Fruit fly (Drosophila melanogaster): Measurements from ENCODE around the gene Cyp28d2.

DNA sequence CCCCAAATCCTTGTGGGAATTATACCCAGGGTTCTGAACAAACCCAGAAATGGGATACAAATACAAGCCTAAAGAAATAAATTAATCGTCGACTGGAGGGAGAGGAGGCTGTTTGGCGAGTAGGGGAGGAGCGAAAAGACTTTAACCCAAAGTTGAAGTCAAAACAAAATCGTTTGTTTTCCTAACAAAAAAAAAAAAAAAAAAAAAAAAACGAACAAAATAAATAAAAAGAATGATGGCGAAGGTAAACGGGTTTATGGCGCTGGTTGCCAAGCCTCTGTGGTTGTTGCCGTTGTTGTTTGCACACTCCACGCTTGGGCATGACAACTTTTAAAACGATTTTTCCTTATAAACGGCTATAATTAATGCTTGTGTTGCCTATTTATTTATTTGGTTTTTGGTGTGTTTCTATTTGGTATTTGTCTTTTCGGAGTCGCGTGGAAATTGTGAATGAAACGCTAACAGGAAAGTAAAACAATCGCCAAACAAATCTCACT, 21.6 kb downstream of the Cyp28d2 start:
- no peak for TF ChIP-seq EcR (GFP tag; optimal IDR thresholded peaks at IDR 0.05)
- TF ChIP-seq CG4496 (GFP tag; IDR thresholded peaks at IDR 0.05) = no peak
- TF ChIP-seq Snoo (tag; optimal IDR thresholded peaks at IDR 0.05) = no peak
- TF ChIP-seq Ets98B (GFP tag; IDR thresholded peaks at IDR 0.05) = peak; percentile 13; the same call in 1 of the 2 replicates
- TF ChIP-seq rn (GFP tag; IDR thresholded peaks at IDR 0.05) = no peak
- no peak for TF ChIP-seq CG8159 (tag; optimal IDR thresholded peaks at IDR 0.05)
- no peak for TF ChIP-seq CG15710 (tag; optimal IDR thresholded peaks at IDR 0.05)
- no peak for TF ChIP-seq CG13204 (GFP tag; optimal IDR thresholded peaks at IDR 0.05)
- no peak for TF ChIP-seq CG8301 (tag; optimal IDR thresholded peaks at IDR 0.05)
- TF ChIP-seq CG17806 (tag; optimal IDR thresholded peaks at IDR 0.05) = no peak
- TF ChIP-seq CG32121 (GFP tag; IDR thresholded peaks at IDR 0.05) = no peak
- no peak for TF ChIP-seq CG9948 (tag; optimal IDR thresholded peaks at IDR 0.05)
- no peak for TF ChIP-seq Pif1B (GFP tag; optimal IDR thresholded peaks at IDR 0.05)
